Worm (Caenorhabditis elegans) whole organism, early embryonic: ENCODE results near the gene wdr-48.

ENCODE experiments used
- F13C5.2 ChIP-seq: sonication (generic microtip); optimal IDR thresholded peaks from 2 replicates; lab custom pipeline; 2017; ENCODE audit warnings: mild to moderate bottlenecking, missing genetic modification characterization, inconsistent platforms, missing compliant biosample characterization
- ama-1 ChIP-seq: fragments of 150-350 bp; optimal IDR thresholded peaks from 2 replicates; lab custom pipeline; 2014
- ceh-13 ChIP-seq: fragments of 200-800 bp; sonication (Bioruptor generic); optimal IDR thresholded peaks from 2 replicates; lab custom pipeline; 2018; ENCODE audit warnings: mild to moderate bottlenecking, missing genetic modification characterization, missing compliant biosample characterization
- hmbx-1 ChIP-seq: sonication (generic microtip); optimal IDR thresholded peaks from 2 replicates; lab custom pipeline; 2016; ENCODE audit warnings: mild to moderate bottlenecking, missing genetic modification characterization, missing compliant biosample characterization
- hnd-1 ChIP-seq: sonication (generic microtip); optimal IDR thresholded peaks from 2 replicates; lab custom pipeline; 2016; ENCODE audit warnings: missing genetic modification characterization, missing compliant biosample characterization
- sea-1 ChIP-seq: fragments of 200-800 bp; sonication (Bioruptor generic); conservative IDR thresholded peaks from 2 replicates; pipeline ENCODE4 v1.3.6; 2022; ENCODE audit warnings: missing genetic modification characterization, missing compliant biosample characterization
- tbx-37 ChIP-seq: fragments of 200-800 bp; sonication (Bioruptor generic); conservative IDR thresholded peaks from 2 replicates; pipeline ENCODE4 v1.3.6; 2022; ENCODE audit warnings: missing genetic modification reagents, missing genetic modification characterization, missing compliant biosample characterization
- tra-4 ChIP-seq: sonication (generic microtip); optimal IDR thresholded peaks from 2 replicates; lab custom pipeline; 2017; ENCODE audit warnings: missing genetic modification characterization, missing compliant biosample characterization

DNA sequence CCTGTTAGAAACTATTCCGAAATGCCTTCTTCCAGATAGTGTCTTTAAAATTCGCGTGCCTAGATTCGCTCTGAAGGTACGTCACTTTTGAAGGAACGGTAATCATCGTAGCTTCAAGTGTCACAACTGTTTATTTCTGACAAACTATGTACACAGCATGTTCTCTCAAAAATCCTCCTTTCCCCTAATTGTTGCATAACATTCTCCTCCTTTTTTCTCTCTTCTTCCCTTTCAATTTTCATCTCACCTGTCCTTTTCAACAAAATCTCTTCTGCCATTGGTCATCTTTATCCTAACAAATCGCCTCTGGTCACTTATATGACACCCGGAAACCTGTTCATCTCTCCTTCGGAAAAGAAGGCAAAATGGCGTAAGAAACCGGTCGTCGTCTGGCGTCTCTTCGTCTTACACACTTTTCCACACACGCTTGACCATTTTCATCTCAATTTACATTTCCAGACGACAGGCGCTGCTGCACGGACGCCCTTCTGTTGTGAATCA lies 37.5 kb downstream of the wdr-48 start, which contains the start of gene lips-3:
- TF ChIP-seq hmbx-1 (tag; lab: Kevin White, UChicago) (no peak), ama-1 (lab: Kevin White, UChicago) (no peak), tbx-37 (GFP tag; lab: Robert Waterston, UW) (no peak), ceh-13 (GFP tag; lab: Kevin White, UChicago) (no peak), F13C5.2 (tag; lab: Kevin White, UChicago) (no peak), sea-1 (GFP tag; lab: Robert Waterston, UW) (no peak), hnd-1 (tag; lab: Kevin White, UChicago) (no peak), tra-4 (tag; lab: Kevin White, UChicago) (no peak)
